Fruit fly (Drosophila melanogaster) whole organism, adult: Measurements from ENCODE around the gene CG6126.
A peak's percentile ranks its signal among the peaks of the same experiment; 100 is the strongest.

Experiments
- CG11617 ChIP-seq: fragments of 200-800 bp; sonication (Bioruptor generic); optimal IDR thresholded peaks from 2 replicates; lab custom pipeline; 2017; ENCODE audit warnings: mild to moderate bottlenecking, missing biosample characterization, missing genetic modification reagents, missing genetic modification characterization
- CG12768 ChIP-seq: fragments of 200-800 bp; sonication (Bioruptor generic); optimal IDR thresholded peaks from 2 replicates; lab custom pipeline; 2017; ENCODE audit warnings: missing biosample characterization, missing genetic modification characterization, mild to moderate bottlenecking, moderate library complexity, missing genetic modification reagents
- CG14711 ChIP-seq: fragments of 200-800 bp; sonication (Bioruptor generic); optimal IDR thresholded peaks from 2 replicates; lab custom pipeline; 2018; ENCODE audit warnings: missing biosample characterization, mild to moderate bottlenecking, missing genetic modification characterization, moderate library complexity
- CG1620 ChIP-seq: fragments of 200-800 bp; sonication (Bioruptor generic); optimal IDR thresholded peaks from 2 replicates; lab custom pipeline; 2016; ENCODE audit warnings: missing biosample characterization, missing genetic modification characterization
- CG33017 ChIP-seq: fragments of 200-800 bp; sonication (Bioruptor generic); optimal IDR thresholded peaks from 2 replicates; lab custom pipeline; 2018; ENCODE audit warnings: missing biosample characterization, mild to moderate bottlenecking, missing genetic modification characterization, moderate library complexity
- CG5204 ChIP-seq: fragments of 200-800 bp; sonication (Bioruptor generic); optimal IDR thresholded peaks from 2 replicates; lab custom pipeline; 2016; ENCODE audit warnings: missing biosample characterization, missing genetic modification characterization
- CG7045 ChIP-seq: fragments of 200-800 bp; sonication (Bioruptor generic); optimal IDR thresholded peaks from 2 replicates; lab custom pipeline; 2017; ENCODE audit warnings: missing biosample characterization, mild to moderate bottlenecking, missing genetic modification characterization
- CG7101 ChIP-seq: fragments of 200-800 bp; sonication (Bioruptor generic); optimal IDR thresholded peaks from 2 replicates; lab custom pipeline; 2018; ENCODE audit warnings: missing biosample characterization, mild to moderate bottlenecking, missing genetic modification characterization, moderate library complexity
- Clk ChIP-seq: fragments of 200-800 bp; sonication (Bioruptor generic); optimal IDR thresholded peaks from 2 replicates; lab custom pipeline; 2017; ENCODE audit warnings: missing biosample characterization, missing genetic modification characterization
- Crg-1 ChIP-seq: fragments of 200-800 bp; sonication (Bioruptor generic); optimal IDR thresholded peaks from 2 replicates; lab custom pipeline; 2016; ENCODE audit warnings: missing biosample characterization, missing genetic modification characterization
- Hr96 ChIP-seq: fragments of 200-800 bp; sonication (Bioruptor generic); optimal IDR thresholded peaks from 2 replicates; lab custom pipeline; 2016; ENCODE audit warnings: missing biosample characterization, missing genetic modification characterization
- Mnt ChIP-seq: fragments of 200-800 bp; sonication (Bioruptor generic); optimal IDR thresholded peaks from 2 replicates; lab custom pipeline; 2016; ENCODE audit warnings: missing biosample characterization, mild to moderate bottlenecking, missing genetic modification characterization
- bab1 ChIP-seq: fragments of 200-800 bp; sonication (Bioruptor generic); optimal IDR thresholded peaks from 3 replicates; lab custom pipeline; 2019; ENCODE audit warnings: missing biosample characterization, mild to moderate bottlenecking, missing genetic modification characterization, moderate library complexity
- cic ChIP-seq: fragments of 200-800 bp; sonication (Bioruptor generic); optimal IDR thresholded peaks from 2 replicates; lab custom pipeline; 2017; ENCODE audit warnings: missing biosample characterization, mild to moderate bottlenecking, missing genetic modification characterization, moderate library complexity
- cnc ChIP-seq, 2 experiments: fragments of >200 bp; optimal IDR thresholded peaks; 2 replicates each; lab custom pipeline; 2017
- kay ChIP-seq: fragments of 200-800 bp; sonication (Bioruptor generic); peaks from one replicate; lab custom pipeline; 2016; ENCODE audit warnings: missing biosample characterization, missing genetic modification characterization, borderline replicate concordance
- ovo ChIP-seq: fragments of 200-800 bp; sonication (Bioruptor generic); optimal IDR thresholded peaks from 2 replicates; lab custom pipeline; 2016; ENCODE audit warnings: missing biosample characterization, missing genetic modification characterization
- pad ChIP-seq: fragments of 200-800 bp; sonication (Bioruptor generic); optimal IDR thresholded peaks from 3 replicates; lab custom pipeline; 2017; ENCODE audit warnings: missing biosample characterization, missing genetic modification characterization, mild to moderate bottlenecking, moderate library complexity, missing genetic modification reagents
- tj ChIP-seq: fragments of 200-800 bp; sonication (Bioruptor generic); optimal IDR thresholded peaks from 3 replicates; lab custom pipeline; 2017; ENCODE audit warnings: missing biosample characterization, mild to moderate bottlenecking, missing genetic modification characterization, moderate library complexity
- toe ChIP-seq: fragments of 200-800 bp; sonication (Bioruptor generic); optimal IDR thresholded peaks from 2 replicates; lab custom pipeline; 2016; ENCODE audit warnings: missing biosample characterization, missing genetic modification characterization

CG6126 gene

DNA sequence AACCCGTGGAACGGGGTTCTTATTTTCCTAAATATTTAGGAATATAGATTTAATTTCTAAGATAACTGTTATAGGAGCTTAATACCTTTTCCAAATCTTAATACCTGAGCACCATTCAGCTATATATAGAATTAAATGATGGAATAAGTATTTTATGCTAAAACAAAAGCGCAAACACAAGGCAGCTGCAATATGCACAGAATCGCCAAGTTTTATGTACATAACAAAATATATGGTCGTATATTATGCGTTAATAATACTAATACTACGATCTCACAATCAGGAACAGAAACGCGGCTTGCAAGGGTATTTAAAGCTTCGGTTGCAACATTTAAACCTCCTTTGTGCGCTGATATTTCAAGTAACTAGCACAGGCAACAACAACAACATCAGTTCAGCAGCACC is 31.9 kb upstream of the CG6126 start:
- TF ChIP-seq CG14711 (tag; lab: Kevin White, UChicago), result no peak
- no peak for TF ChIP-seq Mnt (GFP tag; lab: Kevin White, UChicago)
- TF ChIP-seq tj (GFP tag; lab: Kevin White, UChicago), result no peak
- no peak for TF ChIP-seq Hr96 (GFP tag; lab: Kevin White, UChicago)
- no peak for TF ChIP-seq Crg-1
- TF ChIP-seq CG1620 (GFP tag; lab: Kevin White, UChicago), result no peak
- TF ChIP-seq CG12768 (GFP tag; lab: Kevin White, UChicago), result no peak
- no peak for TF ChIP-seq cnc (optimal IDR thresholded peaks at IDR 0.05; lab: Kevin White, UChicago)
- TF ChIP-seq bab1 (GFP tag; lab: Kevin White, UChicago), result no peak
- no peak for TF ChIP-seq CG7045
- TF ChIP-seq toe (GFP tag; lab: Kevin White, UChicago), result no peak
- no peak for TF ChIP-seq CG5204 (GFP tag; lab: Kevin White, UChicago)

DNA sequence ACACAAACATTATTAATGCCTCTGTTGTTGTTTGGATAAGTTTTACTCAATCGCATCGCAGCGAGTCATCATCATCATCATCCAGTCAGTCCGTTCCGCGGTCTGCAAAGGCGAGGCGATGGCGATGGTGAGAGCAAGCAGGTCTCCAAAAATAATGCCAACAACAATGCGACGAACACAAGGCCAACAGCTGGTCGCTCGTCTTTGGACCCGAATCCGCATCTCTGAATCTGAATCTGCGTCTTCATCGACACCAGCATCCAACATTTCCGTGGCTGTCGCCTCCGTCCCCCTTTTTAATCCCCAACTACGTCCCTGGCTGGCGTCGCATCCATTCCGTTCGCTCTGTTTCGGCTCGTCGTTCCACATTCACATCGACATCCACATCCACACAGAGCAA is 31.4 kb upstream of the CG6126 start:
- TF ChIP-seq cnc (optimal IDR thresholded peaks at IDR 0.05; lab: Kevin White, UChicago) (no peak), Clk (GFP tag; lab: Kevin White, UChicago) (no peak), cic (no peak), CG7101 (tag; lab: Kevin White, UChicago) (no peak), bab1 (GFP tag; lab: Kevin White, UChicago) (no peak), Mnt (GFP tag; lab: Kevin White, UChicago) (no peak), pad (no peak), tj (GFP tag; lab: Kevin White, UChicago) (no peak), CG12768 (GFP tag; lab: Kevin White, UChicago) (no peak), CG14711 (tag; lab: Kevin White, UChicago) (no peak), CG7045 (no peak), Crg-1 (no peak), CG33017 (tag; lab: Kevin White, UChicago) (no peak), ovo (GFP tag; lab: Kevin White, UChicago) (no peak), kay (GFP tag; lab: Kevin White, UChicago) (no peak), Hr96 (GFP tag; lab: Kevin White, UChicago) (no peak), CG1620 (GFP tag; lab: Kevin White, UChicago) (no peak), CG5204 (GFP tag; lab: Kevin White, UChicago) (no peak)

DNA sequence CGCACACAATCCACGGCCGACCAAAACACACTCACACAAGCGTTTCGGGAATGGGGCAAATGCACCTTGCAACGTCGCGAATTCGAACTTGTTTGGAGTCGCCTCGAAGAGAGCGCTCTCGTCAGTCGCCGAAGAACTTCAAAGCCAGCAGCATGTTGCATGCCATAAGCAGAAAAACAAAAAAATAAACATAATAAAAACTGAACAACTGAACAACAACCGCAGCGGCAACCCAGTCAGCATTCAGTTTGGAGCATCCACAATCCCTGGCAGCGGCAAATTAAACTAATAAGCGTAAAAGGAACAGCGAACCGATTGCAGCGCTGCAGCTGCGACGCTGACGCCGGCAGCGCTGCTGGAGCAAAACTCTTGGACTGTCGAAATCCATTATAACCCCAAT is 29.7 kb upstream of the CG6126 start:
- no peak for TF ChIP-seq CG7045
- no peak for TF ChIP-seq Clk (GFP tag; lab: Kevin White, UChicago)
- no peak for TF ChIP-seq cnc (optimal IDR thresholded peaks at IDR 0.05; lab: Kevin White, UChicago)
- TF ChIP-seq CG33017 (tag; lab: Kevin White, UChicago), result no peak
- TF ChIP-seq CG11617, result no peak
- no peak for TF ChIP-seq Hr96 (GFP tag; lab: Kevin White, UChicago)
- TF ChIP-seq pad, result no peak
- no peak for TF ChIP-seq Mnt (GFP tag; lab: Kevin White, UChicago)
- TF ChIP-seq cic, result no peak
- TF ChIP-seq bab1 (GFP tag; lab: Kevin White, UChicago), result no peak

DNA sequence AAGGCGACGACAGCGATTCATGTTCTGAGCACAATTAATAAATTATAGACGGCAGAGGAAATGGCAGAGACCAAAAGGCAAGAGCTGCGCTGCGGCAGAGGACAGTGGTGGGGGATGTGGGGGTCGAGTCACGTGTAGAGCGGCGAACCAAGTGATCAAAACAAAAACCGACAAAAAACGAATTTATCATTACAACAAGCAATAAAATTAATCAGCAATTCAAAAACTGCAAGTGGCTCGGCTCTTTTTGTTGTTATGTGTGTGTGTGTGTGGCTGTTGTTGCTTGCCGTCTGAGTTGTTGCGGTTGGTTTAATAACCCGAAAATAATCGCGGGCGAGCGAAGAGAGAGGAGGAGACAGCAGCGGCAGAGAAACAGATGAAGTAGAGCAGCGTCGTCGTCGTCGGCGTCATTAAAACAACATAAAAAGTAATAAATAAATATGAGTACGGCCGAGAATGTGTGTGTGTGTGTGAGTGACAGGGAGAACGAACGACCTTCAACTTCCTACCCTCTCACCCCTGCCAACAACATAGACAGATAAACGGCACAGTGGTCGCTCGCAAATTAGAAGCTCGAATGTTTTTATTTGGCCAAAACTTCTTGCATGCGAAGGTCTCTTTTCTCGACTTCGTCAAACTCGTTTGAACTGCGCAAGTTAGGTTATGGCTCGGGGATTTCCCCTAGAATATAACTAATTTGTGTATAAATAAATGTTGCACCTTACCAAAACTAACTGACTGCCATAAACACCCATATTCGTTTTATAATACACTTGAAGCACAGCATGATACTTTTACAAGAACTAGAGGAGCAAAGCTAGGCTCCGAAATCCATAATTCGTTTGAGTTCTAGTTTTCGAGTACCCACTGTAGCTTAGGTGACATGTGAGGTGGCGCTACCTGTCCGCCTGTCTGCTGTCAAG is 28.8 kb upstream of the CG6126 start:
- peak; percentile 81 for TF ChIP-seq cic
- TF ChIP-seq pad, result peak; percentile 35
- no peak for TF ChIP-seq ovo (GFP tag; lab: Kevin White, UChicago)
- TF ChIP-seq CG7045, result peak; percentile 68
- TF ChIP-seq cnc (optimal IDR thresholded peaks at IDR 0.05; lab: Kevin White, UChicago), result no peak
- peak; percentile 55 for TF ChIP-seq Crg-1
- peak; percentile 15 for TF ChIP-seq Clk (GFP tag; lab: Kevin White, UChicago)
- peak; percentile 67 for TF ChIP-seq CG5204 (GFP tag; lab: Kevin White, UChicago)
- peak; percentile 93 for TF ChIP-seq Mnt (GFP tag; lab: Kevin White, UChicago)
- peak; percentile 49 for TF ChIP-seq CG11617
- peak; percentile 68 for TF ChIP-seq bab1 (GFP tag; lab: Kevin White, UChicago)
- peak; percentile 18 for TF ChIP-seq CG7101 (tag; lab: Kevin White, UChicago)
- TF ChIP-seq CG33017 (tag; lab: Kevin White, UChicago), result peak; percentile 8
- peak; percentile 19 for TF ChIP-seq CG14711 (tag; lab: Kevin White, UChicago)
- peak; percentile 41 for TF ChIP-seq CG1620 (GFP tag; lab: Kevin White, UChicago)
- peak; percentile 93 for TF ChIP-seq tj (GFP tag; lab: Kevin White, UChicago)
- TF ChIP-seq toe (GFP tag; lab: Kevin White, UChicago), result peak; percentile 13
- no peak for TF ChIP-seq CG12768 (GFP tag; lab: Kevin White, UChicago)
- TF ChIP-seq Hr96 (GFP tag; lab: Kevin White, UChicago), result peak; percentile 65
- TF ChIP-seq kay (GFP tag; lab: Kevin White, UChicago), result no peak

DNA sequence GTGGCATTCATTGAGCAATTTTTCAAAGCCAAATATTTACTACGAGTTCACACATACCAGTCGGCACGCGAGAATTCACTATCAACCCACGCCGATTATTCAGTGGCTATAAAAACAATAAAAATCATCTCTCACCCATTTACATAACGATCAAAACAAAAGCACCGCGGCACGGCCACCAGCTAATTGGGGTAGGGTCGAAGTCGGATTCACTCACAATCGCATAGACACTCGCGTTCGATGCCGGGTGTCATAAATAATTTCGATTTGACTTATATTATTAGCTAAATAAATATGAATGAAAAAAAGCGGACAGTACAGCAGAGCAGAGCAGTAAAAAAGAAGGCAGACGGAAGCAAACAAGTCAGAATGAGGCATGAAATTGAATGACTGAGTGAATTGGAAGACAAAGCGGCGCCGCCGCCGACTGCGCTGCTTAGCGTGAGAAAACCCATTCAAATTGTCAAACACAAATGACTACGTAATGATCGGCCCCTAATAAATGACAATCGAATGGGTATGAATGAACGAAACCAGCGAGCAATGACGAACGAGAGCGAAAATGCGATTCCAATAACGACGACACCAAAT is 27.3 kb upstream of the CG6126 start:
- TF ChIP-seq ovo (GFP tag; lab: Kevin White, UChicago) (no peak), cic (peak; percentile 96), Mnt (GFP tag; lab: Kevin White, UChicago) (peak; percentile 25), tj (GFP tag; lab: Kevin White, UChicago) (peak; percentile 4), CG12768 (GFP tag; lab: Kevin White, UChicago) (peak; percentile 29), pad (no peak), kay (GFP tag; lab: Kevin White, UChicago) (peak; percentile 95), cnc (optimal IDR thresholded peaks at IDR 0.05; lab: Kevin White, UChicago) (peak in 1 of 2 experiments; percentile 4)
